Worm (Caenorhabditis elegans): Measurements from ENCODE around the gene F37A8.1.

Gene F37A8.1

ce11 chrIII:3957119-3957739 is 29.0 kb downstream of the F37A8.1 start:
- no peak for TF ChIP-seq nhr-10 (tag; optimal IDR thresholded peaks at IDR 0.05)
- TF ChIP-seq arid-1 (GFP tag; conservative IDR thresholded peaks at IDR 0.05): no peak
- peak; percentile 1 for TF ChIP-seq snpc-4 (tag; optimal IDR thresholded peaks at IDR 0.05)
- TF ChIP-seq gei-8 (GFP tag; optimal IDR thresholded peaks at IDR 0.05): no peak
- no peak for TF ChIP-seq duxl-1 (tag; optimal IDR thresholded peaks at IDR 0.05; ENCODE audit: poor library complexity)
- 0 out of 2 replicates have a peak, but pooled peaks have one; percentile 53 for TF ChIP-seq egl-43 (GFP tag; IDR thresholded peaks at IDR 0.05)
- TF ChIP-seq zfp-2 (tag; optimal IDR thresholded peaks at IDR 0.05): no peak
- peak; percentile 18 for TF ChIP-seq aha-1 (tag)
- no peak for TF ChIP-seq dve-1 (tag; optimal IDR thresholded peaks at IDR 0.05; ENCODE audit: insufficient read depth)
- no peak for TF ChIP-seq F37D6.2 (tag; optimal IDR thresholded peaks at IDR 0.05)
- no peak for TF ChIP-seq T26A8.4 (GFP tag; IDR thresholded peaks at IDR 0.05)
- no peak for TF ChIP-seq F44E2.7 (GFP tag; IDR thresholded peaks at IDR 0.05)
- TF ChIP-seq zip-2 (tag; optimal IDR thresholded peaks at IDR 0.05): no peak
- TF ChIP-seq daf-8 (GFP tag; IDR thresholded peaks at IDR 0.05): no peak
- 0 out of 2 replicates have a peak, but pooled peaks have one; percentile 62 for TF ChIP-seq daf-19 (GFP tag; conservative IDR thresholded peaks at IDR 0.05)
- no peak for TF ChIP-seq madf-9 (GFP tag; conservative IDR thresholded peaks at IDR 0.05)

DNA sequence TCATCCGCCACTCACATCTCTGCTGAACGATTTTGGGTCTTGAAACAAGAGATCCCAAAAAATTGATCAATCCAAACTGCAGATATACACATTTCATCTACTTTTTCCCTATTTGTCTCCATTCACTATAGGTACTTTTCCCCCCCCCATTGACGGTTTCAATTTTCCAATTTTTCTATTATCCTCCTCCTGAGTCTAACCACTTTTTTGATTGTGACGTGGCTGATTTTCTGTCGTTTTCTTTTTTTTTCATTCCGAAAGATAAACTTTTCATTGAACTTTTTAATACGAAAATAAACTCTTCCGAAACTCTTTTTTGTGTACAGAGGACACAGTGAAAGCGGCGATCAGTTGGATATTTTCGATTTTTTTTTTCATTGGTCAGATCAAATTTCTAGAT is 29.6 kb downstream of the F37A8.1 start:
- peak; percentile 60 for TF ChIP-seq aha-1 (tag)
- no peak for TF ChIP-seq F49E8.2 (tag; optimal IDR thresholded peaks at IDR 0.05; ENCODE audit: borderline replicate concordance)

- TF ChIP-seq hlh-11 (tag; optimal IDR thresholded peaks at IDR 0.05): peak; percentile 20
- no peak for TF ChIP-seq nhr-41 (GFP tag; IDR thresholded peaks at IDR 0.05)
- no peak for TF ChIP-seq lin-38 (GFP tag; IDR thresholded peaks at IDR 0.05)
- no peak for TF ChIP-seq T20F7.1 (GFP tag; optimal IDR thresholded peaks at IDR 0.05)
- no peak for TF ChIP-seq pqm-1 (tag; optimal IDR thresholded peaks at IDR 0.05)
- peak in 1 of 2 experiments; percentile 25 for TF ChIP-seq mdl-1 (tag; optimal IDR thresholded peaks at IDR 0.05)
- TF ChIP-seq nhr-237 (tag; optimal IDR thresholded peaks at IDR 0.05): no peak
- TF ChIP-seq unc-62 (GFP tag; optimal IDR thresholded peaks at IDR 0.05 in 1 of 2): no peak
- TF ChIP-seq unc-62 (tag; optimal IDR thresholded peaks at IDR 0.05): no peak
- peak; percentile 16; the same call in 1 of the 2 replicates for TF ChIP-seq dmd-6 (GFP tag; IDR thresholded peaks at IDR 0.05)
- no peak for TF ChIP-seq zfp-3 (GFP tag; conservative IDR thresholded peaks at IDR 0.05)
- TF ChIP-seq saeg-2 (GFP tag; IDR thresholded peaks at IDR 0.05): no peak
- no peak for TF ChIP-seq nhr-10 (tag; optimal IDR thresholded peaks at IDR 0.05)
- no peak for TF ChIP-seq tra-1 (GFP tag; IDR thresholded peaks at IDR 0.05)
- TF ChIP-seq ztf-11 (tag; optimal IDR thresholded peaks at IDR 0.05): no peak
- no peak for TF ChIP-seq skn-1 (tag; optimal IDR thresholded peaks at IDR 0.05)
- TF ChIP-seq dmd-8 (GFP tag; IDR thresholded peaks at IDR 0.05): no peak
- TF ChIP-seq D1046.2 (GFP tag; IDR thresholded peaks at IDR 0.05): no peak
- no peak for TF ChIP-seq unc-130 (GFP tag; optimal IDR thresholded peaks at IDR 0.05)
- no peak for TF ChIP-seq daf-12 (tag; optimal IDR thresholded peaks at IDR 0.05)
- no peak for TF ChIP-seq nhr-25 (tag; optimal IDR thresholded peaks at IDR 0.05; ENCODE audit: borderline replicate concordance, insufficient read depth)
- TF ChIP-seq aha-1 (tag): peak; percentile 84
- TF ChIP-seq nhr-111 (GFP tag; optimal IDR thresholded peaks at IDR 0.05): no peak
- peak; percentile 8 for TF ChIP-seq nhr-28 (tag; optimal IDR thresholded peaks at IDR 0.05)
- TF ChIP-seq hlh-30 (tag; optimal IDR thresholded peaks at IDR 0.05; ENCODE audit: insufficient read depth): peak; percentile 44
- TF ChIP-seq nhr-77 (tag; optimal IDR thresholded peaks at IDR 0.05): no peak
- no peak for TF ChIP-seq ceh-32 (tag; optimal IDR thresholded peaks at IDR 0.05; ENCODE audit: poor library complexity)
- no peak for TF ChIP-seq nhr-6 (tag; optimal IDR thresholded peaks at IDR 0.05)
Observed at ce11 chrIII:3959206-3959605, 31.0 kb downstream of the F37A8.1 start.

Data from whole organism, L4 larva.